Fruit fly (Drosophila melanogaster) whole organism, embryonic: Measurements from ENCODE around the gene CG43450.

Source experiments
- Antp ChIP-seq: fragments of 200-800 bp; sonication (Bioruptor generic); optimal IDR thresholded peaks from 3 replicates; lab custom pipeline; 2016; ENCODE audit warnings: missing biosample characterization, missing genetic modification characterization
- CG10462 ChIP-seq: fragments of 200-800 bp; sonication (Bioruptor generic); optimal IDR thresholded peaks from 2 replicates; lab custom pipeline; 2016; ENCODE audit warnings: missing biosample characterization, missing genetic modification characterization
- CG11085 ChIP-seq: fragments of 200-800 bp; sonication (Bioruptor generic); IDR thresholded peaks from 2 replicates; pipeline ENCODE4 v1.3.6; 2022; ENCODE audit warnings: missing biosample characterization, missing genetic modification characterization
- CG11398 ChIP-seq: fragments of 200-800 bp; sonication (Bioruptor generic); optimal IDR thresholded peaks from 2 replicates; lab custom pipeline; 2016; ENCODE audit warnings: missing biosample characterization, missing genetic modification characterization
- CG12219 ChIP-seq: fragments of 200-800 bp; sonication (Bioruptor generic); optimal IDR thresholded peaks from 3 replicates; lab custom pipeline; 2018; ENCODE audit warnings: missing biosample characterization, mild to moderate bottlenecking, missing genetic modification characterization
- CG13296 ChIP-seq: fragments of 200-800 bp; sonication (Bioruptor generic); optimal IDR thresholded peaks from 3 replicates; lab custom pipeline; 2018; ENCODE audit warnings: missing biosample characterization, mild to moderate bottlenecking, missing genetic modification characterization
- CG14710 ChIP-seq: fragments of 200-800 bp; sonication (Bioruptor generic); optimal IDR thresholded peaks from 3 replicates; lab custom pipeline; 2019; ENCODE audit warnings: missing biosample characterization, mild to moderate bottlenecking, missing genetic modification characterization, moderate library complexity
- CG17361 ChIP-seq: fragments of 200-800 bp; sonication (Bioruptor generic); IDR thresholded peaks from 3 replicates; pipeline ENCODE4 v1.3.6; 2022; ENCODE audit warnings: missing biosample characterization, missing genetic modification characterization
- CG1832 ChIP-seq: fragments of 200-800 bp; sonication (Bioruptor generic); optimal IDR thresholded peaks from 2 replicates; lab custom pipeline; 2017; ENCODE audit warnings: missing biosample characterization, mild to moderate bottlenecking, missing genetic modification characterization, inconsistent platforms
- CG30020 ChIP-seq: fragments of 200-800 bp; optimal IDR thresholded peaks from 2 replicates; lab custom pipeline; 2019; ENCODE audit warnings: missing biosample characterization, mild to moderate bottlenecking, missing genetic modification characterization, moderate library complexity
- CG32767 ChIP-seq: fragments of 200-800 bp; sonication (Bioruptor generic); IDR thresholded peaks from 2 replicates; pipeline ENCODE4 v1.3.6; 2022; ENCODE audit warnings: missing biosample characterization, missing genetic modification characterization
- CG33557 ChIP-seq: fragments of 200-800 bp; sonication (Bioruptor generic); optimal IDR thresholded peaks from 2 replicates; lab custom pipeline; 2019; ENCODE audit warnings: missing biosample characterization, mild to moderate bottlenecking, missing genetic modification characterization, moderate library complexity
- CG34422 ChIP-seq: fragments of 200-800 bp; sonication (Bioruptor generic); IDR thresholded peaks from 3 replicates; pipeline ENCODE4 v1.3.6; 2022; ENCODE audit warnings: missing biosample characterization, missing genetic modification characterization
- CG4424 ChIP-seq: fragments of 200-800 bp; sonication (Bioruptor generic); optimal IDR thresholded peaks from 3 replicates; lab custom pipeline; 2016; ENCODE audit warnings: missing biosample characterization, missing genetic modification characterization
- CG4617 ChIP-seq: fragments of 200-800 bp; sonication (Bioruptor generic); optimal IDR thresholded peaks from 3 replicates; lab custom pipeline; 2016; ENCODE audit warnings: missing biosample characterization, missing genetic modification characterization, borderline replicate concordance
- CG4707 ChIP-seq: fragments of 200-800 bp; sonication (Bioruptor generic); optimal IDR thresholded peaks from 2 replicates; lab custom pipeline; 2018; ENCODE audit warnings: missing biosample characterization, mild to moderate bottlenecking, missing genetic modification characterization, moderate library complexity
- CG6254 ChIP-seq: fragments of 200-800 bp; sonication (Bioruptor generic); optimal IDR thresholded peaks from 3 replicates; lab custom pipeline; 2017; ENCODE audit warnings: mild to moderate bottlenecking, missing biosample characterization, missing genetic modification reagents, missing genetic modification characterization
- CG6791 ChIP-seq: fragments of 200-800 bp; sonication (Bioruptor generic); IDR thresholded peaks from 3 replicates; pipeline ENCODE4 v1.3.6; 2022; ENCODE audit warnings: missing biosample characterization, missing genetic modification characterization; ENCODE audit not compliant: partially characterized antibody
- CG7372 ChIP-seq: fragments of 200-800 bp; sonication (Bioruptor generic); IDR thresholded peaks from 2 replicates; pipeline ENCODE4 v1.3.6; 2022; ENCODE audit warnings: missing biosample characterization, missing genetic modification characterization
- CG7745 ChIP-seq: fragments of 200-800 bp; sonication (Bioruptor generic); optimal IDR thresholded peaks from 2 replicates; lab custom pipeline; 2018; ENCODE audit warnings: missing biosample characterization, mild to moderate bottlenecking, missing genetic modification characterization, moderate library complexity
- CG8388 ChIP-seq: fragments of 200-800 bp; sonication (Bioruptor generic); optimal IDR thresholded peaks from 2 replicates; lab custom pipeline; 2019; ENCODE audit warnings: missing biosample characterization, mild to moderate bottlenecking, missing genetic modification characterization, moderate library complexity
- CG8765 ChIP-seq: fragments of 200-800 bp; sonication (Bioruptor generic); IDR thresholded peaks from 2 replicates; pipeline ENCODE4 v1.3.6; 2022; ENCODE audit warnings: missing biosample characterization, missing genetic modification characterization
- CG9437 ChIP-seq: fragments of 200-800 bp; sonication (Bioruptor generic); optimal IDR thresholded peaks from 2 replicates; lab custom pipeline; 2018; ENCODE audit warnings: missing biosample characterization, mild to moderate bottlenecking, missing genetic modification characterization
- CoRest ChIP-seq: fragments of 200-800 bp; sonication (Bioruptor generic); optimal IDR thresholded peaks from 3 replicates; lab custom pipeline; 2018; ENCODE audit warnings: missing biosample characterization, mild to moderate bottlenecking, missing genetic modification characterization, moderate library complexity
- CrebB ChIP-seq: fragments of 200-800 bp; sonication (Bioruptor generic); optimal IDR thresholded peaks from 3 replicates; lab custom pipeline; 2018; ENCODE audit warnings: missing biosample characterization, mild to moderate bottlenecking, missing genetic modification characterization
- Dad ChIP-seq: fragments of 200-800 bp; sonication (Bioruptor generic); optimal IDR thresholded peaks from 3 replicates; lab custom pipeline; 2016; ENCODE audit warnings: missing biosample characterization, missing genetic modification characterization
- Dbx ChIP-seq: fragments of 200-800 bp; sonication (Bioruptor generic); IDR thresholded peaks from 3 replicates; pipeline ENCODE4 v1.3.6; 2022; ENCODE audit warnings: missing biosample characterization, missing genetic modification characterization
- Deaf1 ChIP-seq: fragments of 200-800 bp; optimal IDR thresholded peaks from 3 replicates; lab custom pipeline; 2019; ENCODE audit warnings: missing biosample characterization, mild to moderate bottlenecking, missing genetic modification characterization, moderate library complexity
- Ets65A ChIP-seq: fragments of 200-800 bp; sonication (Bioruptor generic); peaks from one replicate; lab custom pipeline; 2016; ENCODE audit warnings: missing biosample characterization, missing genetic modification characterization
- Lpt ChIP-seq: fragments of >200 bp; optimal IDR thresholded peaks from 2 replicates; lab custom pipeline; 2018; ENCODE audit warnings: missing biosample characterization, missing genetic modification characterization
- NK7.1 ChIP-seq: fragments of 200-800 bp; sonication (Bioruptor generic); optimal IDR thresholded peaks from 3 replicates; lab custom pipeline; 2016; ENCODE audit warnings: missing biosample characterization, missing genetic modification characterization
- PHDP ChIP-seq: fragments of 200-800 bp; sonication (Bioruptor generic); optimal IDR thresholded peaks from 3 replicates; lab custom pipeline; 2018; ENCODE audit warnings: missing biosample characterization, mild to moderate bottlenecking, missing genetic modification characterization, moderate library complexity
- Ravus ChIP-seq: fragments of 200-800 bp; sonication (Bioruptor generic); IDR thresholded peaks from 2 replicates; pipeline ENCODE4 v1.3.6; 2022; ENCODE audit warnings: missing biosample characterization, missing genetic modification characterization
- Usf ChIP-seq: fragments of 200-800 bp; sonication (Bioruptor generic); optimal IDR thresholded peaks from 2 replicates; lab custom pipeline; 2017; ENCODE audit warnings: missing genotype, missing biosample characterization, missing genetic modification characterization
- Vsx1 ChIP-seq: fragments of 200-800 bp; sonication (Bioruptor generic); optimal IDR thresholded peaks from 2 replicates; lab custom pipeline; 2017; ENCODE audit warnings: missing biosample characterization, mild to moderate bottlenecking, missing genetic modification characterization, missing genetic modification reagents
- Xbp1 ChIP-seq: fragments of 200-800 bp; sonication (Bioruptor generic); optimal IDR thresholded peaks from 3 replicates; lab custom pipeline; 2016; ENCODE audit warnings: missing biosample characterization, mild to moderate bottlenecking, missing genetic modification characterization
- ab ChIP-seq: fragments of 200-800 bp; sonication (Bioruptor generic); optimal IDR thresholded peaks from 2 replicates; lab custom pipeline; 2016; ENCODE audit warnings: missing biosample characterization, missing genetic modification characterization
- chinmo ChIP-seq: fragments of 200-800 bp; sonication (Bioruptor generic); IDR thresholded peaks from 4 replicates; pipeline ENCODE4 v1.3.6; 2022; ENCODE audit warnings: missing biosample characterization, missing genetic modification characterization; ENCODE audit not compliant: partially characterized antibody
- chn ChIP-seq: fragments of 200-800 bp; sonication (Bioruptor generic); optimal IDR thresholded peaks from 2 replicates; lab custom pipeline; 2016; ENCODE audit warnings: missing biosample characterization, missing genetic modification characterization
- crc ChIP-seq: fragments of 200-800 bp; sonication (Bioruptor generic); optimal IDR thresholded peaks from 2 replicates; lab custom pipeline; 2016; ENCODE audit warnings: missing biosample characterization, missing genetic modification characterization
- dm ChIP-seq: fragments of 200-800 bp; sonication (Bioruptor generic); optimal IDR thresholded peaks from 3 replicates; lab custom pipeline; 2016; ENCODE audit warnings: missing biosample characterization, missing genetic modification characterization
- gt ChIP-seq: fragments of 200-800 bp; sonication (Bioruptor generic); IDR thresholded peaks from 2 replicates; pipeline ENCODE4 v1.3.6; 2022; ENCODE audit warnings: missing biosample characterization, missing genetic modification characterization
- hth ChIP-seq: fragments of >200 bp; optimal IDR thresholded peaks from 2 replicates; lab custom pipeline; 2017; ENCODE audit warnings: inconsistent platforms
- kni ChIP-seq: fragments of 200-800 bp; sonication (Bioruptor generic); optimal IDR thresholded peaks from 3 replicates; lab custom pipeline; 2017; ENCODE audit warnings: mild to moderate bottlenecking, missing biosample characterization, missing genetic modification reagents, missing genetic modification characterization
- phol ChIP-seq: fragments of 200-800 bp; sonication (Bioruptor generic); optimal IDR thresholded peaks from 3 replicates; lab custom pipeline; 2018; ENCODE audit warnings: missing biosample characterization, mild to moderate bottlenecking, missing genetic modification characterization, moderate library complexity
- sd ChIP-seq: fragments of 200-800 bp; sonication (Bioruptor generic); optimal IDR thresholded peaks from 3 replicates; lab custom pipeline; 2018; ENCODE audit warnings: missing biosample characterization, mild to moderate bottlenecking, missing genetic modification characterization, moderate library complexity
- sim ChIP-seq: fragments of 200-800 bp; sonication (Bioruptor generic); IDR thresholded peaks from 2 replicates; pipeline ENCODE4 v1.3.6; 2022; ENCODE audit warnings: missing biosample characterization, missing genetic modification characterization
- slbo ChIP-seq: fragments of 200-800 bp; sonication (Bioruptor generic); IDR thresholded peaks from 2 replicates; pipeline ENCODE4 v1.3.6; 2022; ENCODE audit warnings: missing biosample characterization, missing genetic modification characterization

CG43450 gene

dm6 chr3R:12194911-12195310, at the start of gene CG43450, which contains the start of gene eIF3d2:
CG43450 (plus strand) TSS chr3R:12195294.
eIF3d2 (minus strand) TSS chr3R:12195011.
- TF ChIP-seq CG30020 (no peak), CoRest (tag; lab: Kevin White, UChicago) (no peak), Dbx (GFP tag; lab: Robert Waterston, UW) (no peak), CG34422 (GFP tag; lab: Robert Waterston, UW) (no peak), CG11085 (GFP tag; lab: Robert Waterston, UW) (no peak), gt (GFP tag; lab: Robert Waterston, UW) (no peak), CG4424 (GFP tag; lab: Kevin White, UChicago) (no peak), slbo (no peak), CrebB (tag; lab: Kevin White, UChicago) (no peak), hth (lab: Kevin White, UChicago) (no peak), CG33557 (GFP tag; lab: Kevin White, UChicago) (no peak), CG4707 (no peak), phol (tag; lab: Kevin White, UChicago) (no peak), Ravus (GFP tag; lab: Robert Waterston, UW) (no peak), CG32767 (no peak), CG6791 (GFP tag; lab: Robert Waterston, UW) (no peak), Usf (GFP tag; lab: Kevin White, UChicago) (no peak), CG7745 (tag; lab: Kevin White, UChicago) (no peak)

DNA sequence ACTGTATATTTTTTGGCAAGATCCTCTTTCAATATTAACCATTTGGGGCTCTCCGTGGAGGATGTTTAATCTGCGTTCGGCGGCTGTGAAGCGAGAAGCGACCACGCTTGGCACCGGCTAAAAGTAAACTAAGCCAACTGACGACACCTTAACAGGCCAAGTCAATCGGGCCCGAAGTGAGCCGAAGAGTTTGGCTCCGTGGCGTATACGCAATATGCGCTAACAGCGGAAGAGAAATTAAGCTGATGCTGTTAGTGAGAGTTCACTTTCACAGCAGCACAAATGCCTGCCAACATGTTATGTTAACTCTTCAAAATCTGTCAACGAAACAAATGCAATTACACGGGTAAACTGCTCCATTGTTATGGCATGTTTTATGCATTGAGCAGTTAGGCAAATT, 36.6 kb upstream of the CG43450 start, which contains the start of gene dpr15:
Gene dpr15 (minus strand): TSS at position 101 of the 400 bp plus-strand sequence.
- TF ChIP-seq NK7.1 (no peak), Deaf1 (peak; percentile 84), sd (tag; lab: Kevin White, UChicago) (no peak), sim (no peak), PHDP (no peak), CG12219 (GFP tag; lab: Kevin White, UChicago) (no peak), CG1832 (no peak), kni (no peak), CG10462 (GFP tag; lab: Kevin White, UChicago) (no peak), CG7372 (GFP tag; lab: Robert Waterston, UW) (0 out of 2 replicates have a peak, but pooled peaks have one; percentile 16), Dad (GFP tag; lab: Kevin White, UChicago) (no peak), CG8388 (no peak), dm (GFP tag; lab: Kevin White, UChicago) (no peak), CG14710 (tag; lab: Kevin White, UChicago) (no peak), Vsx1 (GFP tag; lab: Kevin White, UChicago) (no peak), CG9437 (GFP tag; lab: Kevin White, UChicago) (no peak), Antp (GFP tag; lab: Kevin White, UChicago) (no peak), crc (GFP tag; lab: Kevin White, UChicago) (no peak), Ets65A (GFP tag; lab: Kevin White, UChicago) (peak; percentile 9), CG11398 (no peak)

dm6 chr3R:12166086-12166485, 29.0 kb upstream of the CG43450 start, which contains the start of gene Cpn:
Cpn (minus strand) TSS chr3R:12166186.
- no peak for TF ChIP-seq chn (GFP tag; lab: Kevin White, UChicago)
- no peak for TF ChIP-seq CG8765 (GFP tag; lab: Robert Waterston, UW)
- TF ChIP-seq CG17361 (GFP tag; lab: Robert Waterston, UW) = no peak
- TF ChIP-seq ab (GFP tag; lab: Kevin White, UChicago) = no peak
- TF ChIP-seq CG13296 (GFP tag; lab: Kevin White, UChicago) = no peak
- no peak for TF ChIP-seq chinmo (GFP tag; lab: Robert Waterston, UW)
- no peak for TF ChIP-seq CG6254 (GFP tag; lab: Kevin White, UChicago)
- TF ChIP-seq Lpt (GFP tag; lab: Kevin White, UChicago) = no peak
- TF ChIP-seq Xbp1 (GFP tag; lab: Kevin White, UChicago) = no peak
- no peak for TF ChIP-seq CG4617 (GFP tag; lab: Kevin White, UChicago)
